Worm (Caenorhabditis elegans): ENCODE data around the gene F55A11.7.
A peak's percentile ranks its signal among the peaks of the same experiment; 100 is the strongest.

ce11 chrV:11802508-11802907 lies 15.3 kb upstream of the F55A11.7 start:
- TF ChIP-seq nhr-129 (tag; optimal IDR thresholded peaks at IDR 0.05) (peak; percentile 31), ztf-4 (tag; optimal IDR thresholded peaks at IDR 0.05) (no peak), lin-39 (tag; optimal IDR thresholded peaks at IDR 0.05) (no peak), snpc-4 (tag; optimal IDR thresholded peaks at IDR 0.05) (no peak), zag-1 (tag; optimal IDR thresholded peaks at IDR 0.05) (no peak), lin-13 (GFP tag; optimal IDR thresholded peaks at IDR 0.05) (no peak), unc-62 (GFP tag; optimal IDR thresholded peaks at IDR 0.05) (no peak), nhr-12 (tag; optimal IDR thresholded peaks at IDR 0.05) (no peak), unc-39 (tag; optimal IDR thresholded peaks at IDR 0.05) (no peak)

Measured in whole organism, L2 larva.